Worm (Caenorhabditis elegans): ENCODE data around the gene F22E5.2.

F22E5.2 gene

ce11 chrII:2700229-2700628 is 35.0 kb downstream of the F22E5.2 start, which contains the start of gene sri-61:
Gene sri-61, minus strand, starts transcription at chrII:2700329.
- no peak for TF ChIP-seq skn-1 (tag; optimal IDR thresholded peaks at IDR 0.05)

ce11 chrII:2702757-2703156 is 37.6 kb downstream of the F22E5.2 start, which contains the start of gene sri-60:
Gene sri-60, minus strand, starts transcription at chrII:2702857.
- TF ChIP-seq nhr-43 (tag; optimal IDR thresholded peaks at IDR 0.05; ENCODE audit: poor library complexity, severe bottlenecking) (no peak), fkh-2 (tag; optimal IDR thresholded peaks at IDR 0.05) (no peak), skn-1 (tag; optimal IDR thresholded peaks at IDR 0.05) (no peak), ztf-4 (tag; optimal IDR thresholded peaks at IDR 0.05) (no peak), egl-27 (tag; optimal IDR thresholded peaks at IDR 0.05) (no peak), egl-5 (tag; optimal IDR thresholded peaks at IDR 0.05) (no peak), nhr-77 (tag; optimal IDR thresholded peaks at IDR 0.05) (no peak), elt-3 (tag; optimal IDR thresholded peaks at IDR 0.05) (no peak), nhr-23 (tag; optimal IDR thresholded peaks at IDR 0.05) (no peak), daf-12 (tag; optimal IDR thresholded peaks at IDR 0.05) (no peak), mml-1 (tag; optimal IDR thresholded peaks at IDR 0.05) (no peak), sea-2 (GFP tag; optimal IDR thresholded peaks at IDR 0.05) (no peak), nhr-28 (tag; optimal IDR thresholded peaks at IDR 0.05) (no peak), fos-1 (tag; optimal IDR thresholded peaks at IDR 0.05) (no peak)

ce11 chrII:2705200-2705599 is 40.0 kb downstream of the F22E5.2 start, which contains the start of gene srh-128:
Gene srh-128, minus strand, starts transcription at chrII:2705300.
- TF ChIP-seq mdl-1 (tag; optimal IDR thresholded peaks at IDR 0.05) (no peak), nhr-43 (tag; optimal IDR thresholded peaks at IDR 0.05; ENCODE audit: poor library complexity, severe bottlenecking) (no peak), egl-5 (tag; optimal IDR thresholded peaks at IDR 0.05) (no peak), fkh-2 (tag; optimal IDR thresholded peaks at IDR 0.05) (no peak), lin-15B (tag; optimal IDR thresholded peaks at IDR 0.05) (no peak), ZK546.5 (tag; optimal IDR thresholded peaks at IDR 0.05) (no peak), ceh-16 (tag; optimal IDR thresholded peaks at IDR 0.05) (no peak), fkh-10 (GFP tag; optimal IDR thresholded peaks at IDR 0.05) (no peak), lsy-12 (tag; optimal IDR thresholded peaks at IDR 0.05) (no peak), ceh-9 (tag; optimal IDR thresholded peaks at IDR 0.05) (no peak), ceh-82 (tag; optimal IDR thresholded peaks at IDR 0.05) (no peak), nhr-67 (tag; optimal IDR thresholded peaks at IDR 0.05) (no peak), nhr-76 (tag; optimal IDR thresholded peaks at IDR 0.05) (no peak), pqm-1 (tag; optimal IDR thresholded peaks at IDR 0.05) (no peak), hmg-11 (tag; optimal IDR thresholded peaks at IDR 0.05) (no peak), nhr-12 (tag; optimal IDR thresholded peaks at IDR 0.05) (no peak), unc-62 (GFP tag; optimal IDR thresholded peaks at IDR 0.05) (no peak)

ce11 chrII:2707872-2708271 is 42.7 kb downstream of the F22E5.2 start, which contains the start of gene Y47G7B.2:
Gene Y47G7B.2, minus strand, starts transcription at chrII:2708014.
- TF ChIP-seq fkh-10 (GFP tag; optimal IDR thresholded peaks at IDR 0.05), result no peak
- no peak for TF ChIP-seq unc-62 (GFP tag; optimal IDR thresholded peaks at IDR 0.05)
- no peak for TF ChIP-seq pha-4 (tag; optimal IDR thresholded peaks at IDR 0.05)
- TF ChIP-seq ceh-28 (tag; optimal IDR thresholded peaks at IDR 0.05), result no peak
- TF ChIP-seq nhr-23 (tag; optimal IDR thresholded peaks at IDR 0.05), result no peak
- peak; percentile 23 for TF ChIP-seq elt-2 (tag; optimal IDR thresholded peaks at IDR 0.05)
- no peak for TF ChIP-seq ztf-4 (tag; optimal IDR thresholded peaks at IDR 0.05)
- TF ChIP-seq nhr-28 (tag; optimal IDR thresholded peaks at IDR 0.05), result no peak
- no peak for TF ChIP-seq jun-1 (tag; optimal IDR thresholded peaks at IDR 0.05)
- TF ChIP-seq lin-39 (tag; optimal IDR thresholded peaks at IDR 0.05), result peak; percentile 16
- no peak for TF ChIP-seq snpc-4 (tag; optimal IDR thresholded peaks at IDR 0.05)
- TF ChIP-seq egl-5 (tag; optimal IDR thresholded peaks at IDR 0.05), result peak; percentile 15

ce11 chrII:2709942-2710341 is 44.8 kb downstream of the F22E5.2 start, which contains the start of gene T05A8.1:
Gene T05A8.1, minus strand, starts transcription at chrII:2710042.
- TF ChIP-seq unc-39 (tag; optimal IDR thresholded peaks at IDR 0.05), result no peak
- TF ChIP-seq snpc-4 (tag; optimal IDR thresholded peaks at IDR 0.05), result no peak
